Worm (Caenorhabditis elegans) whole organism, young adult: ENCODE data around the gene T28F3.8.

Source experiments
- attf-3 ChIP-seq: fragments of 200-800 bp; sonication (Bioruptor generic); conservative IDR thresholded peaks from 2 replicates; pipeline ENCODE4 v1.3.6; 2022; ENCODE audit warnings: missing genetic modification reagents, missing genetic modification characterization, missing compliant biosample characterization
- nhr-120 ChIP-seq: fragments of 200-800 bp; sonication (Bioruptor generic); IDR thresholded peaks from 2 replicates; pipeline ENCODE4 v1.3.6; 2022; ENCODE audit warnings: missing genetic modification characterization, missing compliant biosample characterization

ce11 chrIV:17294489-17294888, 12.6 kb downstream of the T28F3.8 start, which contains the start of gene T28F3.5:
- TF ChIP-seq attf-3 (GFP tag; lab: Robert Waterston, UW) (no peak), nhr-120 (GFP tag; lab: Robert Waterston, UW) (no peak)
